Fruit fly (Drosophila melanogaster): ENCODE data around the gene CG7330.

dm6 chr3L:18186779-18187178 lies 38.1 kb downstream of the CG7330 start:
- no peak for TF ChIP-seq CG10631 (GFP tag; optimal IDR thresholded peaks at IDR 0.05)
- no peak for TF ChIP-seq spab (GFP tag; optimal IDR thresholded peaks at IDR 0.05)
- TF ChIP-seq fkh (GFP tag; optimal IDR thresholded peaks at IDR 0.05), result no peak
- TF ChIP-seq CG15336 (GFP tag; IDR thresholded peaks at IDR 0.05), result no peak
- no peak for TF ChIP-seq CG34406 (GFP tag; optimal IDR thresholded peaks at IDR 0.05)
- TF ChIP-seq CG3032 (tag; optimal IDR thresholded peaks at IDR 0.05), result no peak
- no peak for TF ChIP-seq CG6854 (GFP tag; optimal IDR thresholded peaks at IDR 0.05)
